Worm (Caenorhabditis elegans): Measurements from ENCODE around the gene eef-1A.1.

The eef-1A.1 gene

ce11 chrIII:6958674-6959241, 12.8 kb downstream of the eef-1A.1 start:
- no peak for TF ChIP-seq fos-1 (tag; optimal IDR thresholded peaks at IDR 0.05)
- TF ChIP-seq Y55F3AM.14 (GFP tag; optimal IDR thresholded peaks at IDR 0.05): no peak
- no peak for TF ChIP-seq elt-3 (tag; optimal IDR thresholded peaks at IDR 0.05)
- no peak for TF ChIP-seq nhr-12 (tag; optimal IDR thresholded peaks at IDR 0.05)

DNA sequence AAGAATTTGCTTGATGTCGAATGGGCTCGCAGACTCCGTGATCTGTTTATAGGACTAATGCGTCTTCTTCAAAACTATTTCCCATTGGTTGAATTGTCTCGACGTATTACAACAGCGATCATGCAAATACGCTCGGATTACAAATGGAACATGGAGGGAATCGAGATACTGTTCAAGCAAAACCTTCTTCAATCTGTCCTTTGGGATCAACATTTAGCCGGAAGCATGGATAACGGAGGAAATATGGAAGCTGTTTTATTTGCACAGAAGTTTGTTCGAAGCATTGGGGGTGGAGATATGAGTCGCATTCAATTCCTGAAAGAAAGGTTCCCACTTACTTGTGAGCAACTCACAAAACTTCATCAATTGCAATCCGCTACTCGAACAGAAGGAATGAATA, 15.7 kb downstream of the eef-1A.1 start:
- TF ChIP-seq mbf-1 (tag; optimal IDR thresholded peaks at IDR 0.05): no peak
- TF ChIP-seq ZK546.5 (tag; optimal IDR thresholded peaks at IDR 0.05): no peak
- TF ChIP-seq nhr-23 (tag; optimal IDR thresholded peaks at IDR 0.05): no peak
- TF ChIP-seq lsy-2 (tag; optimal IDR thresholded peaks at IDR 0.05): no peak
- TF ChIP-seq sma-9 (GFP tag; optimal IDR thresholded peaks at IDR 0.05): no peak
- TF ChIP-seq sma-9 (tag; optimal IDR thresholded peaks at IDR 0.05): no peak
- no peak for TF ChIP-seq ama-1 (optimal IDR thresholded peaks at IDR 0.05)
- no peak for TF ChIP-seq nhr-10 (tag; optimal IDR thresholded peaks at IDR 0.05)
- TF ChIP-seq aly-2 (tag; optimal IDR thresholded peaks at IDR 0.05): no peak
- no peak for TF ChIP-seq ceh-82 (tag; optimal IDR thresholded peaks at IDR 0.05)
- TF ChIP-seq nhr-77 (tag; optimal IDR thresholded peaks at IDR 0.05): no peak
- no peak for TF ChIP-seq gmeb-1 (tag; optimal IDR thresholded peaks at IDR 0.05)
- no peak for TF ChIP-seq mab-5 (tag; optimal IDR thresholded peaks at IDR 0.05)
- TF ChIP-seq egl-27 (tag; optimal IDR thresholded peaks at IDR 0.05): no peak

ce11 chrIII:6953978-6954377, 17.5 kb downstream of the eef-1A.1 start:
- TF ChIP-seq blmp-1 (tag; optimal IDR thresholded peaks at IDR 0.05; ENCODE audit: insufficient read depth) (no peak), gmeb-1 (tag; optimal IDR thresholded peaks at IDR 0.05) (no peak), mab-5 (tag; optimal IDR thresholded peaks at IDR 0.05) (no peak), sem-4 (tag; optimal IDR thresholded peaks at IDR 0.05) (no peak), F13H6.1 (tag; optimal IDR thresholded peaks at IDR 0.05) (no peak), ceh-16 (tag; optimal IDR thresholded peaks at IDR 0.05) (no peak), nhr-11 (tag; optimal IDR thresholded peaks at IDR 0.05) (no peak), sma-3 (GFP tag; optimal IDR thresholded peaks at IDR 0.05) (no peak), nhr-23 (tag; optimal IDR thresholded peaks at IDR 0.05) (no peak), elt-3 (tag; optimal IDR thresholded peaks at IDR 0.05) (no peak), ZK546.5 (tag; optimal IDR thresholded peaks at IDR 0.05) (no peak), nhr-6 (tag; optimal IDR thresholded peaks at IDR 0.05) (no peak), nhr-237 (tag; optimal IDR thresholded peaks at IDR 0.05) (no peak), nhr-129 (tag; optimal IDR thresholded peaks at IDR 0.05) (no peak)

DNA sequence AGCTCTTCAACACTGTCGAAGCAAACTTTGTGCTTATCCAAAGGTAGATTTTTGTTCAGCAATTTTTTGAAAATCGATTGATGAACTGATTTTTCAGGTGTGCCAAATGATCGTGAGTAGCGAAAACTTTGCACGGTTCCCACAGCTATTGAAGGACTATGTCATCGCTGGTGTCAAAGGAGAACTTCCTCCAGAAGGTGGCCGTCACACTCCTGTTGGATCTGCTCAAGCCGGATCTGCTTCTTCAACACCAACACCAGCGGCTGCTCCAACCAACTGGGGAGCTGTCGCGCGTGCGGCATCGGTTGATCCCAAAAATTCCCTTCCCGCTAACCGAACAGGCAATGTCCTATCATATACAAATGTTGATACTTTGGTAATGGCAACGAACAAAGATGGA, 18.1 kb downstream of the eef-1A.1 start:
- no peak for TF ChIP-seq peb-1 (tag; optimal IDR thresholded peaks at IDR 0.05)
- TF ChIP-seq C34F6.9 (tag; optimal IDR thresholded peaks at IDR 0.05): no peak
- TF ChIP-seq crh-2 (tag; optimal IDR thresholded peaks at IDR 0.05): no peak
- no peak for TF ChIP-seq snpc-4 (tag; optimal IDR thresholded peaks at IDR 0.05)
- TF ChIP-seq ztf-1 (GFP tag; conservative IDR thresholded peaks at IDR 0.05): no peak

- no peak for TF ChIP-seq snpc-4 (tag; optimal IDR thresholded peaks at IDR 0.05)
- TF ChIP-seq unc-55 (GFP tag; optimal IDR thresholded peaks at IDR 0.05): peak; percentile 32
- TF ChIP-seq sma-9 (GFP tag; optimal IDR thresholded peaks at IDR 0.05): no peak
- TF ChIP-seq sma-9 (tag; optimal IDR thresholded peaks at IDR 0.05): no peak
- TF ChIP-seq nhr-10 (tag; optimal IDR thresholded peaks at IDR 0.05): no peak
- TF ChIP-seq ztf-4 (tag; optimal IDR thresholded peaks at IDR 0.05): no peak
- TF ChIP-seq elt-3 (tag; optimal IDR thresholded peaks at IDR 0.05): no peak
- TF ChIP-seq dmd-4 (tag; optimal IDR thresholded peaks at IDR 0.05): no peak
- no peak for TF ChIP-seq mbf-1 (tag; optimal IDR thresholded peaks at IDR 0.05)
- TF ChIP-seq peb-1 (tag; optimal IDR thresholded peaks at IDR 0.05): no peak
- TF ChIP-seq F13H6.1 (tag; optimal IDR thresholded peaks at IDR 0.05): no peak
- TF ChIP-seq lin-39 (tag; optimal IDR thresholded peaks at IDR 0.05): no peak
- TF ChIP-seq blmp-1 (tag; optimal IDR thresholded peaks at IDR 0.05; ENCODE audit: insufficient read depth): peak; percentile 43
- TF ChIP-seq lsy-2 (tag; optimal IDR thresholded peaks at IDR 0.05): peak in 1 of 2 experiments; percentile 41
- no peak for TF ChIP-seq zag-1 (tag; optimal IDR thresholded peaks at IDR 0.05)
- peak; percentile 59 for TF ChIP-seq C34F6.9 (tag; optimal IDR thresholded peaks at IDR 0.05)
- TF ChIP-seq ama-1 (optimal IDR thresholded peaks at IDR 0.05): no peak
- TF ChIP-seq nhr-77 (tag; optimal IDR thresholded peaks at IDR 0.05): no peak
Observed at ce11 chrIII:6951435-6951834, 20.1 kb downstream of the eef-1A.1 start.
